Worm (Caenorhabditis elegans) whole organism, L4 larva: Measurements from ENCODE around the gene clec-38.

Source experiments
- ama-1 ChIP-seq: fragments of 150-350 bp; optimal IDR thresholded peaks from 2 replicates; lab custom pipeline; 2014; ENCODE audit warnings: inconsistent platforms, mixed read lengths
- gei-8 ChIP-seq: fragments of 200-800 bp; sonication (Bioruptor generic); optimal IDR thresholded peaks from 2 replicates; lab custom pipeline; 2018; ENCODE audit warnings: mild to moderate bottlenecking, missing genetic modification characterization, missing compliant biosample characterization
- mdl-1 ChIP-seq, 2 experiments: fragments of 150-350 bp in 1 of 2; sonication (generic microtip) in 1 of 2; optimal IDR thresholded peaks; 2 replicates each; lab custom pipeline; 2014 to 2017; ENCODE audit warnings: missing biosample characterization in 2 of 2, missing genetic modification characterization in 2 of 2
- mxl-2 ChIP-seq: fragments of 200-800 bp; sonication (Bioruptor generic); conservative IDR thresholded peaks from 2 replicates; pipeline ENCODE4 v1.3.6; 2022; ENCODE audit warnings: missing genetic modification reagents, missing genetic modification characterization, missing compliant biosample characterization
- nhr-25 ChIP-seq: sonication (generic microtip); optimal IDR thresholded peaks from 2 replicates; lab custom pipeline; 2017; ENCODE audit warnings: missing genetic modification characterization, mild to moderate bottlenecking, missing compliant biosample characterization, antibody characterized with exemption, moderate library complexity, borderline replicate concordance; ENCODE audit not compliant: insufficient read depth
- pqm-1 ChIP-seq: sonication (generic microtip); optimal IDR thresholded peaks from 2 replicates; lab custom pipeline; 2017; ENCODE audit warnings: missing biosample characterization, missing genetic modification characterization
- unc-39 ChIP-seq: sonication (generic microtip); optimal IDR thresholded peaks from 2 replicates; lab custom pipeline; 2017; ENCODE audit warnings: missing biosample characterization, missing genetic modification characterization

- TF ChIP-seq nhr-25 (tag; lab: Kevin White, UChicago) (no peak), pqm-1 (tag; lab: Kevin White, UChicago) (no peak), unc-39 (tag; lab: Kevin White, UChicago) (no peak), gei-8 (GFP tag; lab: Kevin White, UChicago) (no peak), mdl-1 (tag; optimal IDR thresholded peaks at IDR 0.05; lab: Kevin White, UChicago) (no peak), mxl-2 (GFP tag; lab: Robert Waterston, UW) (no peak), ama-1 (lab: Kevin White, UChicago) (no peak)
Observed at ce11 chrV:16694538-16694937, 40.9 kb downstream of the clec-38 start, which contains the start of gene srz-101.
